Fruit fly (Drosophila melanogaster): ENCODE data around the gene Tmem43.

Tmem43 gene

DNA sequence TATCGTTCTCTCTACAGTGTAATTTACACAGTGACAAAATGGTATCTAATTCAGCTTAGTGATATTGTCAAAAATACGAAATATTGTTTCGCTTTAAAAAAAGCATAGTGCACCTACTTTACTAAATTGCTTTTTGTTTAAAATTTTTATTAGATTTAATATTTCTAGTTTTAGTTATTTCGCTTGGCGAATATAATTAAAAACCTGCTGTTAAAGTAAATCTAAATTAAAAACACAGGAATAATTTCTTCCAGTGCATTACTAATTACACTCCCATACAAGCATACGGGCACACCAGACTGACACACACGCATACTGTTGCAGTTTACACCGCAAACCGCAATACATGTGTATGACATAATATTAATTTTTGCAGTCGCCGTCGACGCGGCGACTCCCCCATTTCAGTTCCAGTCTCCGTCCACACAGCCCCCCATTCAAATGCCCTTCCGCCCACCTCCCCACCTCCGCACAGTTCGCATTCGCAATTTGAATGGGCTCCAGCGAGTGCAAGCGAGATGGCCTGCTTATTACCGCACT is 51.1 kb downstream of the Tmem43 start (continued):
- TF ChIP-seq CG14050 (GFP tag; IDR thresholded peaks at IDR 0.05) (0 out of 3 replicates have a peak, but pooled peaks have one; percentile 24), CG18011 (GFP tag; optimal IDR thresholded peaks at IDR 0.05) (peak; percentile 31), slou (GFP tag; optimal IDR thresholded peaks at IDR 0.05) (no peak), CG2120 (GFP tag; optimal IDR thresholded peaks at IDR 0.05) (peak; percentile 87), Fer1 (GFP tag; optimal IDR thresholded peaks at IDR 0.05) (peak; percentile 76), CG10543 (GFP tag; optimal IDR thresholded peaks at IDR 0.05) (peak; percentile 43), hb (GFP tag; IDR thresholded peaks at IDR 0.05; ENCODE audit: partially characterized antibody) (no peak), grn (GFP tag; optimal IDR thresholded peaks at IDR 0.05) (no peak), lbe (GFP tag; optimal IDR thresholded peaks at IDR 0.05) (no peak), Gsc (GFP tag; IDR thresholded peaks at IDR 0.05) (no peak), CG8359 (GFP tag; optimal IDR thresholded peaks at IDR 0.05; ENCODE audit: borderline replicate concordance) (no peak), Lim3 (GFP tag; IDR thresholded peaks at IDR 0.05) (no peak), stc (GFP tag; IDR thresholded peaks at IDR 0.05) (0 out of 2 replicates have a peak, but pooled peaks have one; percentile 56), Poxn (GFP tag; IDR thresholded peaks at IDR 0.05) (0 out of 2 replicates have a peak, but pooled peaks have one; percentile 53), dpn (GFP tag; optimal IDR thresholded peaks at IDR 0.05) (peak; percentile 9 to 67), CG6689 (GFP tag; IDR thresholded peaks at IDR 0.05) (peak; percentile 72), CG13296 (GFP tag; optimal IDR thresholded peaks at IDR 0.05) (peak; percentile 64), Mrtf (GFP tag; IDR thresholded peaks at IDR 0.05) (peak; percentile 59), Rfx (GFP tag; IDR thresholded peaks at IDR 0.05) (peak; percentile 88), oc (tag; optimal IDR thresholded peaks at IDR 0.05) (no peak), CG5180 (GFP tag; optimal IDR thresholded peaks at IDR 0.05) (no peak), CG11085 (GFP tag; IDR thresholded peaks at IDR 0.05) (peak; percentile 57; the same call in 1 of the 2 replicates), CrebB (tag; optimal IDR thresholded peaks at IDR 0.05) (peak; percentile 33), nom (GFP tag; optimal IDR thresholded peaks at IDR 0.05) (no peak), CG31224 (GFP tag; IDR thresholded peaks at IDR 0.05) (peak; percentile 87), Trl (optimal IDR thresholded peaks at IDR 0.05) (no peak), Trl (GFP tag; optimal IDR thresholded peaks at IDR 0.05) (no peak), Hey (tag; optimal IDR thresholded peaks at IDR 0.05) (no peak), vfl (GFP tag; optimal IDR thresholded peaks at IDR 0.05) (no peak), Ets65A (GFP tag) (no peak), Xbp1 (GFP tag; optimal IDR thresholded peaks at IDR 0.05) (peak; percentile 49), CG14441 (GFP tag; IDR thresholded peaks at IDR 0.05) (peak; percentile 64), Scr (GFP tag; IDR thresholded peaks at IDR 0.05; ENCODE audit: partially characterized antibody) (no peak), dysf (GFP tag; IDR thresholded peaks at IDR 0.05) (peak; percentile 92), CG34422 (GFP tag; IDR thresholded peaks at IDR 0.05) (peak; percentile 58; the same call in 2 of the 3 replicates), caup (GFP tag; optimal IDR thresholded peaks at IDR 0.05; ENCODE audit: severe bottlenecking) (peak; percentile 57), CG8281 (tag; optimal IDR thresholded peaks at IDR 0.05) (no peak), CG12769 (tag; optimal IDR thresholded peaks at IDR 0.05) (peak; percentile 30), dmrt11E (tag; optimal IDR thresholded peaks at IDR 0.05) (no peak), kni (GFP tag; optimal IDR thresholded peaks at IDR 0.05) (no peak), Deaf1 (tag; optimal IDR thresholded peaks at IDR 0.05) (peak; percentile 47), CG17912 (GFP tag; optimal IDR thresholded peaks at IDR 0.05) (no peak), Asciz (GFP tag; optimal IDR thresholded peaks at IDR 0.05) (no peak), en (GFP tag; optimal IDR thresholded peaks at IDR 0.05) (no peak), inv (GFP tag; IDR thresholded peaks at IDR 0.05; ENCODE audit: partially characterized antibody) (no peak), fd102C (GFP tag; optimal IDR thresholded peaks at IDR 0.05) (no peak), CG3281 (GFP tag; optimal IDR thresholded peaks at IDR 0.05) (peak; percentile 85), grau (tag; optimal IDR thresholded peaks at IDR 0.05) (peak; percentile 81), CG6272 (GFP tag; IDR thresholded peaks at IDR 0.05) (0 out of 2 replicates have a peak, but pooled peaks have one; percentile 23), Fer2 (tag; optimal IDR thresholded peaks at IDR 0.05) (peak; percentile 31)
